Fruit fly (Drosophila melanogaster) whole organism, embryonic: Measurements from ENCODE around the gene Mbs.
A peak's percentile ranks its signal among the peaks of the same experiment; 100 is the strongest.

ENCODE experiments used
- BtbVII ChIP-seq: fragments of 200-800 bp; sonication (Bioruptor generic); optimal IDR thresholded peaks from 3 replicates; lab custom pipeline; 2017; ENCODE audit warnings: missing biosample characterization, mild to moderate bottlenecking, missing genetic modification characterization
- CG10147 ChIP-seq: fragments of 200-800 bp; sonication (Bioruptor generic); optimal IDR thresholded peaks from 2 replicates; lab custom pipeline; 2019; ENCODE audit warnings: missing biosample characterization, mild to moderate bottlenecking, missing genetic modification characterization, moderate library complexity
- CG12236 ChIP-seq: fragments of 200-800 bp; sonication (Bioruptor generic); optimal IDR thresholded peaks from 2 replicates; lab custom pipeline; 2016; ENCODE audit warnings: missing biosample characterization, missing genetic modification characterization
- CG13775 ChIP-seq: fragments of 200-800 bp; sonication (Bioruptor generic); optimal IDR thresholded peaks from 3 replicates; lab custom pipeline; 2017; ENCODE audit warnings: missing biosample characterization, mild to moderate bottlenecking, missing genetic modification characterization
- CG14965 ChIP-seq: fragments of 200-800 bp; sonication (Bioruptor generic); optimal IDR thresholded peaks from 2 replicates; lab custom pipeline; 2016; ENCODE audit warnings: missing biosample characterization, missing genetic modification characterization, borderline replicate concordance
- CG16813 ChIP-seq: fragments of 200-800 bp; sonication (Bioruptor generic); IDR thresholded peaks from 3 replicates; pipeline ENCODE4 v1.3.6; 2022; ENCODE audit warnings: missing biosample characterization, missing genetic modification characterization; ENCODE audit not compliant: partially characterized antibody
- CG16815 ChIP-seq: fragments of 200-800 bp; sonication (Bioruptor generic); optimal IDR thresholded peaks from 3 replicates; lab custom pipeline; 2017; ENCODE audit warnings: missing biosample characterization, mild to moderate bottlenecking, missing genetic modification characterization
- CG17802 ChIP-seq: fragments of 200-800 bp; sonication (Bioruptor generic); optimal IDR thresholded peaks from 2 replicates; lab custom pipeline; 2018; ENCODE audit warnings: missing biosample characterization, mild to moderate bottlenecking, missing genetic modification characterization, moderate library complexity
- CG18262 ChIP-seq: fragments of 200-800 bp; optimal IDR thresholded peaks from 3 replicates; lab custom pipeline; 2019; ENCODE audit warnings: missing biosample characterization, mild to moderate bottlenecking, missing genetic modification characterization, moderate library complexity
- CG2116 ChIP-seq: fragments of 200-800 bp; sonication (Bioruptor generic); optimal IDR thresholded peaks from 3 replicates; lab custom pipeline; 2018; ENCODE audit warnings: missing biosample characterization, mild to moderate bottlenecking, missing genetic modification characterization
- CG31441 ChIP-seq: fragments of 200-800 bp; sonication (Bioruptor generic); IDR thresholded peaks from 2 replicates; pipeline ENCODE4 v1.3.6; 2022; ENCODE audit warnings: missing biosample characterization, missing genetic modification characterization
- CG5953 ChIP-seq: fragments of 200-800 bp; sonication (Bioruptor generic); IDR thresholded peaks from 2 replicates; pipeline ENCODE4 v1.3.6; 2022; ENCODE audit warnings: missing biosample characterization, missing genetic modification characterization
- CG6854 ChIP-seq: fragments of 200-800 bp; sonication (Bioruptor generic); optimal IDR thresholded peaks from 3 replicates; lab custom pipeline; 2017; ENCODE audit warnings: missing biosample characterization, mild to moderate bottlenecking, missing genetic modification characterization
- CG9932 ChIP-seq: fragments of 200-800 bp; sonication (Bioruptor generic); IDR thresholded peaks from 2 replicates; pipeline ENCODE4 v1.3.6; 2022; ENCODE audit warnings: missing biosample characterization, missing genetic modification characterization
- CHES-1-like ChIP-seq: fragments of 200-800 bp; sonication (Bioruptor generic); optimal IDR thresholded peaks from 2 replicates; lab custom pipeline; 2016; ENCODE audit warnings: missing biosample characterization, missing genetic modification characterization
- D19B ChIP-seq: fragments of 200-800 bp; sonication (Bioruptor generic); optimal IDR thresholded peaks from 2 replicates; lab custom pipeline; 2017; ENCODE audit warnings: missing biosample characterization, mild to moderate bottlenecking, missing genetic modification characterization
- Elba2 ChIP-seq: fragments of 200-800 bp; sonication (Bioruptor generic); optimal IDR thresholded peaks from 3 replicates; lab custom pipeline; 2016; ENCODE audit warnings: missing biosample characterization, missing genetic modification characterization
- HHEX ChIP-seq: fragments of 200-800 bp; sonication (Bioruptor generic); optimal IDR thresholded peaks from 3 replicates; lab custom pipeline; 2017; ENCODE audit warnings: missing biosample characterization, mild to moderate bottlenecking, missing genetic modification characterization, missing genetic modification reagents
- HmgD ChIP-seq: fragments of 200-800 bp; sonication (Bioruptor generic); optimal IDR thresholded peaks from 3 replicates; lab custom pipeline; 2016; ENCODE audit warnings: missing biosample characterization, missing genetic modification characterization
- Hr39 ChIP-seq: fragments of >200 bp; optimal IDR thresholded peaks from 2 replicates; lab custom pipeline; 2017
- Hsf ChIP-seq: fragments of 200-800 bp; sonication (Bioruptor generic); optimal IDR thresholded peaks from 3 replicates; lab custom pipeline; 2016; ENCODE audit warnings: missing biosample characterization, missing genetic modification characterization
- Ravus ChIP-seq: fragments of 200-800 bp; sonication (Bioruptor generic); IDR thresholded peaks from 2 replicates; pipeline ENCODE4 v1.3.6; 2022; ENCODE audit warnings: missing biosample characterization, missing genetic modification characterization
- Scr ChIP-seq: fragments of 200-800 bp; sonication (Bioruptor generic); IDR thresholded peaks from 2 replicates; pipeline ENCODE4 v1.3.6; 2022; ENCODE audit warnings: missing biosample characterization, missing genetic modification characterization; ENCODE audit not compliant: partially characterized antibody
- Six4 ChIP-seq: fragments of 200-800 bp; sonication (Bioruptor generic); optimal IDR thresholded peaks from 2 replicates; lab custom pipeline; 2016; ENCODE audit warnings: missing biosample characterization, missing genetic modification characterization
- Ssrp ChIP-seq: fragments of 200-800 bp; sonication (Bioruptor generic); optimal IDR thresholded peaks from 2 replicates; lab custom pipeline; 2018; ENCODE audit warnings: missing biosample characterization, mild to moderate bottlenecking, missing genetic modification characterization, moderate library complexity
- Vsx1 ChIP-seq: fragments of 200-800 bp; sonication (Bioruptor generic); optimal IDR thresholded peaks from 2 replicates; lab custom pipeline; 2017; ENCODE audit warnings: missing biosample characterization, mild to moderate bottlenecking, missing genetic modification characterization, missing genetic modification reagents
- abd-A ChIP-seq: fragments of 200-800 bp; sonication (Bioruptor generic); optimal IDR thresholded peaks from 3 replicates; lab custom pipeline; 2019; ENCODE audit warnings: missing biosample characterization, mild to moderate bottlenecking, missing genetic modification characterization, moderate library complexity
- amos ChIP-seq: fragments of 200-800 bp; sonication (Bioruptor generic); IDR thresholded peaks from 2 replicates; pipeline ENCODE4 v1.3.6; 2022; ENCODE audit warnings: missing biosample characterization, missing genetic modification characterization; ENCODE audit not compliant: partially characterized antibody
- bcd ChIP-seq: fragments of 200-800 bp; sonication (Bioruptor generic); optimal IDR thresholded peaks from 2 replicates; lab custom pipeline; 2017; ENCODE audit warnings: missing biosample characterization, mild to moderate bottlenecking, missing genetic modification characterization
- bigmax ChIP-seq: fragments of 200-800 bp; sonication (Bioruptor generic); optimal IDR thresholded peaks from 2 replicates; lab custom pipeline; 2018; ENCODE audit warnings: missing biosample characterization, mild to moderate bottlenecking, missing genetic modification characterization
- da ChIP-seq: fragments of 200-800 bp; sonication (Bioruptor generic); optimal IDR thresholded peaks from 2 replicates; lab custom pipeline; 2016; ENCODE audit warnings: missing biosample characterization, missing genetic modification characterization
- dm ChIP-seq: fragments of 200-800 bp; sonication (Bioruptor generic); optimal IDR thresholded peaks from 3 replicates; lab custom pipeline; 2016; ENCODE audit warnings: missing biosample characterization, missing genetic modification characterization
- fd3F ChIP-seq: fragments of 200-800 bp; sonication (Bioruptor generic); optimal IDR thresholded peaks from 2 replicates; lab custom pipeline; 2018; ENCODE audit warnings: missing biosample characterization, mild to moderate bottlenecking, missing genetic modification characterization, moderate library complexity
- gce ChIP-seq: fragments of 200-800 bp; sonication (Bioruptor generic); IDR thresholded peaks from 3 replicates; pipeline ENCODE4 v1.3.6; 2022; ENCODE audit warnings: missing biosample characterization, missing genetic modification characterization
- jigr1 ChIP-seq: fragments of 200-800 bp; sonication (Bioruptor generic); IDR thresholded peaks from 3 replicates; pipeline ENCODE4 v1.3.6; 2022; ENCODE audit warnings: missing biosample characterization, missing genetic modification characterization
- lola ChIP-seq, 3 experiments: fragments of >200 bp in 2 of 3; fragments of 200-800 bp in 1 of 3; sonication (Bioruptor generic) in 1 of 3; optimal IDR thresholded peaks; 2 replicates each; lab custom pipeline; 2017 to 2019; ENCODE audit warnings: missing biosample characterization in 3 of 3, missing genetic modification characterization in 3 of 3, mild to moderate bottlenecking in 1 of 3, moderate library complexity in 1 of 3
- maf-S ChIP-seq: fragments of 200-800 bp; sonication (Bioruptor generic); optimal IDR thresholded peaks from 2 replicates; lab custom pipeline; 2016; ENCODE audit warnings: missing biosample characterization, missing genetic modification characterization
- mld ChIP-seq: fragments of 200-800 bp; sonication (Bioruptor generic); IDR thresholded peaks from 3 replicates; pipeline ENCODE4 v1.3.6; 2022; ENCODE audit warnings: missing biosample characterization, missing genetic modification characterization; ENCODE audit not compliant: partially characterized antibody
- pb ChIP-seq: fragments of 200-800 bp; sonication (Bioruptor generic); optimal IDR thresholded peaks from 3 replicates; lab custom pipeline; 2016; ENCODE audit warnings: missing biosample characterization, missing genetic modification characterization
- sens ChIP-seq: fragments of 200-800 bp; sonication (Bioruptor generic); peaks from one replicate; lab custom pipeline; 2016; ENCODE audit warnings: missing biosample characterization, missing genetic modification characterization
- sim ChIP-seq: fragments of 200-800 bp; sonication (Bioruptor generic); IDR thresholded peaks from 2 replicates; pipeline ENCODE4 v1.3.6; 2022; ENCODE audit warnings: missing biosample characterization, missing genetic modification characterization
- slou ChIP-seq: fragments of 200-800 bp; sonication (Bioruptor generic); optimal IDR thresholded peaks from 3 replicates; lab custom pipeline; 2016; ENCODE audit warnings: missing biosample characterization, missing genetic modification characterization
- slp2 ChIP-seq: fragments of 200-800 bp; sonication (Bioruptor generic); optimal IDR thresholded peaks from 2 replicates; lab custom pipeline; 2016; ENCODE audit warnings: missing biosample characterization, missing genetic modification characterization
- sna ChIP-seq: fragments of 200-800 bp; sonication (Bioruptor generic); IDR thresholded peaks from 2 replicates; pipeline ENCODE4 v1.3.6; 2022; ENCODE audit warnings: missing biosample characterization, missing genetic modification characterization; ENCODE audit not compliant: partially characterized antibody
- so ChIP-seq: fragments of 200-800 bp; sonication (Bioruptor generic); IDR thresholded peaks from 3 replicates; pipeline ENCODE4 v1.3.6; 2022; ENCODE audit warnings: missing biosample characterization, missing genetic modification characterization
- sug ChIP-seq: fragments of 200-800 bp; optimal IDR thresholded peaks from 2 replicates; lab custom pipeline; 2019; ENCODE audit warnings: missing biosample characterization, mild to moderate bottlenecking, missing genetic modification characterization, moderate library complexity
- tna ChIP-seq: fragments of 200-800 bp; sonication (Bioruptor generic); IDR thresholded peaks from 2 replicates; pipeline ENCODE4 v1.3.6; 2022; ENCODE audit warnings: missing biosample characterization, missing genetic modification characterization; ENCODE audit not compliant: partially characterized antibody
- yki ChIP-seq: fragments of >200 bp; optimal IDR thresholded peaks from 3 replicates; lab custom pipeline; 2018
- zen2 ChIP-seq: fragments of 200-800 bp; sonication (Bioruptor generic); IDR thresholded peaks from 3 replicates; pipeline ENCODE4 v1.3.6; 2022; ENCODE audit warnings: missing biosample characterization, missing genetic modification characterization; ENCODE audit not compliant: partially characterized antibody

The Mbs gene

dm6 chr3L:16015765-16016760, 35.7 kb upstream of the Mbs start (continued):
- TF ChIP-seq CG14965 (GFP tag; lab: Kevin White, UChicago) (no peak), Scr (GFP tag; lab: Robert Waterston, UW) (no peak), mld (GFP tag; lab: Robert Waterston, UW) (no peak), gce (GFP tag; lab: Robert Waterston, UW) (no peak), bcd (GFP tag; lab: Kevin White, UChicago) (no peak), slou (no peak), fd3F (GFP tag; lab: Kevin White, UChicago) (no peak), CG6854 (GFP tag; lab: Kevin White, UChicago) (no peak), CG16813 (GFP tag; lab: Robert Waterston, UW) (no peak), Vsx1 (GFP tag; lab: Kevin White, UChicago) (no peak), pb (GFP tag; lab: Kevin White, UChicago) (no peak), yki (lab: Kevin White, UChicago) (no peak), HmgD (GFP tag; lab: Kevin White, UChicago) (no peak), sna (no peak), dm (GFP tag; lab: Kevin White, UChicago) (no peak), amos (GFP tag; lab: Robert Waterston, UW) (no peak), BtbVII (no peak), CG2116 (GFP tag; lab: Kevin White, UChicago) (no peak), da (GFP tag; lab: Kevin White, UChicago) (no peak), HHEX (GFP tag; lab: Kevin White, UChicago) (no peak), Hsf (no peak), Elba2 (GFP tag; lab: Kevin White, UChicago) (peak; percentile 47), Hr39 (lab: Kevin White, UChicago) (no peak), sens (GFP tag; lab: Kevin White, UChicago) (no peak), maf-S (GFP tag; lab: Kevin White, UChicago) (no peak), jigr1 (GFP tag; lab: Robert Waterston, UW) (no peak), CG5953 (no peak), CG31441 (GFP tag; lab: Robert Waterston, UW) (peak; percentile 58; the same call in 1 of the 2 replicates), lola (GFP tag; optimal IDR thresholded peaks at IDR 0.05; lab: Kevin White, UChicago) (peak in 1 of 3 experiments; percentile 69), tna (no peak), slp2 (no peak), abd-A (tag; lab: Kevin White, UChicago) (no peak), CG16815 (no peak), CG10147 (GFP tag; lab: Kevin White, UChicago) (no peak), CG13775 (GFP tag; lab: Kevin White, UChicago) (no peak), Ssrp (tag; lab: Kevin White, UChicago) (peak; percentile 21), CG12236 (GFP tag; lab: Kevin White, UChicago) (no peak), CHES-1-like (GFP tag; lab: Kevin White, UChicago) (no peak), CG18262 (tag; lab: Kevin White, UChicago) (peak; percentile 87), sug (tag; lab: Kevin White, UChicago) (no peak), CG17802 (tag; lab: Kevin White, UChicago) (no peak), Six4 (GFP tag; lab: Kevin White, UChicago) (peak; percentile 1), so (GFP tag; lab: Robert Waterston, UW) (no peak), bigmax (GFP tag; lab: Kevin White, UChicago) (no peak), sim (GFP tag; lab: Robert Waterston, UW) (no peak), Ravus (GFP tag; lab: Robert Waterston, UW) (no peak), zen2 (no peak), D19B (no peak), CG9932 (GFP tag; lab: Robert Waterston, UW) (no peak)
